Fruit fly (Drosophila melanogaster) whole organism, embryonic: ENCODE data around the gene CG8379.

Source experiments
- BEAF-32 ChIP-seq: fragments of 200-800 bp; sonication (Bioruptor generic); optimal IDR thresholded peaks from 3 replicates; lab custom pipeline; 2017; ENCODE audit warnings: missing biosample characterization, missing genetic modification characterization, mild to moderate bottlenecking, moderate library complexity, missing genetic modification reagents
- BtbVII ChIP-seq: fragments of 200-800 bp; sonication (Bioruptor generic); optimal IDR thresholded peaks from 3 replicates; lab custom pipeline; 2017; ENCODE audit warnings: missing biosample characterization, mild to moderate bottlenecking, missing genetic modification characterization
- CG10274 ChIP-seq: fragments of 200-800 bp; sonication (Bioruptor generic); optimal IDR thresholded peaks from 3 replicates; lab custom pipeline; 2017; ENCODE audit warnings: missing biosample characterization, mild to moderate bottlenecking, missing genetic modification characterization
- CG10462 ChIP-seq: fragments of 200-800 bp; sonication (Bioruptor generic); optimal IDR thresholded peaks from 2 replicates; lab custom pipeline; 2016; ENCODE audit warnings: missing biosample characterization, missing genetic modification characterization
- CG10654 ChIP-seq: fragments of 200-800 bp; sonication (Bioruptor generic); optimal IDR thresholded peaks from 2 replicates; lab custom pipeline; 2016; ENCODE audit warnings: missing biosample characterization, missing genetic modification characterization
- CG11247 ChIP-seq: fragments of 200-800 bp; sonication (Bioruptor generic); IDR thresholded peaks from 2 replicates; pipeline ENCODE4 v1.3.6; 2022; ENCODE audit warnings: missing biosample characterization, missing genetic modification characterization
- CG12071 ChIP-seq: fragments of 200-800 bp; sonication (Bioruptor generic); optimal IDR thresholded peaks from 3 replicates; lab custom pipeline; 2018; ENCODE audit warnings: missing biosample characterization, mild to moderate bottlenecking, missing genetic modification characterization
- CG12744 ChIP-seq: fragments of 200-800 bp; sonication (Bioruptor generic); optimal IDR thresholded peaks from 2 replicates; lab custom pipeline; 2016; ENCODE audit warnings: missing biosample characterization, missing genetic modification characterization
- CG15514 ChIP-seq: fragments of 200-800 bp; sonication (Bioruptor generic); optimal IDR thresholded peaks from 3 replicates; lab custom pipeline; 2017; ENCODE audit warnings: missing biosample characterization, missing genetic modification characterization, mild to moderate bottlenecking, moderate library complexity, missing genetic modification reagents
- CG1602 ChIP-seq: fragments of 200-800 bp; sonication (Bioruptor generic); optimal IDR thresholded peaks from 3 replicates; lab custom pipeline; 2016; ENCODE audit warnings: missing biosample characterization, missing genetic modification characterization
- CG16863 ChIP-seq: fragments of 200-800 bp; sonication (Bioruptor generic); optimal IDR thresholded peaks from 3 replicates; lab custom pipeline; 2016; ENCODE audit warnings: missing biosample characterization, missing genetic modification characterization
- CG17328 ChIP-seq: fragments of 200-800 bp; sonication (Bioruptor generic); IDR thresholded peaks from 2 replicates; pipeline ENCODE4 v1.3.6; 2022; ENCODE audit warnings: missing biosample characterization, missing genetic modification characterization
- CG17568 ChIP-seq: fragments of 200-800 bp; sonication (Bioruptor generic); optimal IDR thresholded peaks from 2 replicates; lab custom pipeline; 2018; ENCODE audit warnings: missing biosample characterization, mild to moderate bottlenecking, missing genetic modification characterization, moderate library complexity
- CG3065 ChIP-seq: fragments of 200-800 bp; sonication (Bioruptor generic); optimal IDR thresholded peaks from 2 replicates; lab custom pipeline; 2016; ENCODE audit warnings: missing biosample characterization, missing genetic modification characterization
- CG3163 ChIP-seq: fragments of 200-800 bp; sonication (Bioruptor generic); optimal IDR thresholded peaks from 3 replicates; lab custom pipeline; 2016; ENCODE audit warnings: missing biosample characterization, missing genetic modification characterization
- CG33213 ChIP-seq: fragments of 200-800 bp; sonication (Bioruptor generic); optimal IDR thresholded peaks from 3 replicates; lab custom pipeline; 2016; ENCODE audit warnings: missing biosample characterization, missing genetic modification characterization
- CG34422 ChIP-seq: fragments of 200-800 bp; sonication (Bioruptor generic); IDR thresholded peaks from 3 replicates; pipeline ENCODE4 v1.3.6; 2022; ENCODE audit warnings: missing biosample characterization, missing genetic modification characterization
- CG3726 ChIP-seq: fragments of 200-800 bp; sonication (Bioruptor generic); IDR thresholded peaks from 3 replicates; pipeline ENCODE4, ENCODE4 v1.3.6; 2022; ENCODE audit warnings: missing biosample characterization, missing genetic modification characterization
- CG7357 ChIP-seq: fragments of 200-800 bp; sonication (Bioruptor generic); IDR thresholded peaks from 3 replicates; pipeline ENCODE4 v1.3.6; 2022; ENCODE audit warnings: missing biosample characterization, missing genetic modification characterization
- CG8388 ChIP-seq: fragments of 200-800 bp; sonication (Bioruptor generic); optimal IDR thresholded peaks from 2 replicates; lab custom pipeline; 2019; ENCODE audit warnings: missing biosample characterization, mild to moderate bottlenecking, missing genetic modification characterization, moderate library complexity
- CHES-1-like ChIP-seq: fragments of 200-800 bp; sonication (Bioruptor generic); optimal IDR thresholded peaks from 2 replicates; lab custom pipeline; 2016; ENCODE audit warnings: missing biosample characterization, missing genetic modification characterization
- CoRest ChIP-seq: fragments of 200-800 bp; sonication (Bioruptor generic); optimal IDR thresholded peaks from 3 replicates; lab custom pipeline; 2018; ENCODE audit warnings: missing biosample characterization, mild to moderate bottlenecking, missing genetic modification characterization, moderate library complexity
- H2.0 ChIP-seq: fragments of 200-800 bp; sonication (Bioruptor generic); IDR thresholded peaks from 2 replicates; pipeline ENCODE4 v1.3.6; 2022; ENCODE audit warnings: missing biosample characterization, missing genetic modification characterization
- HLH4C ChIP-seq: fragments of 200-800 bp; sonication (Bioruptor generic); IDR thresholded peaks from 3 replicates; pipeline ENCODE4 v1.3.6; 2022; ENCODE audit warnings: missing biosample characterization, missing genetic modification characterization; ENCODE audit not compliant: partially characterized antibody
- Hr3 ChIP-seq: fragments of 200-800 bp; sonication (Bioruptor generic); optimal IDR thresholded peaks from 3 replicates; lab custom pipeline; 2016; ENCODE audit warnings: missing biosample characterization, missing genetic modification characterization
- Meics ChIP-seq: fragments of 200-800 bp; sonication (Bioruptor generic); optimal IDR thresholded peaks from 2 replicates; lab custom pipeline; 2017; ENCODE audit warnings: missing biosample characterization, mild to moderate bottlenecking, missing genetic modification characterization
- NFAT ChIP-seq: fragments of 200-800 bp; sonication (Bioruptor generic); IDR thresholded peaks from 2 replicates; pipeline ENCODE4 v1.3.6; 2022; ENCODE audit warnings: missing biosample characterization, missing genetic modification characterization
- Six4 ChIP-seq: fragments of 200-800 bp; sonication (Bioruptor generic); optimal IDR thresholded peaks from 2 replicates; lab custom pipeline; 2016; ENCODE audit warnings: missing biosample characterization, missing genetic modification characterization
- Stat92E ChIP-seq, 3 experiments: fragments of >200 bp in 2 of 3; fragments of 200-800 bp in 1 of 3; sonication (Bioruptor generic) in 1 of 3; optimal IDR thresholded peaks; 2 replicates each; lab custom pipeline; 2017 to 2019; ENCODE audit warnings: missing biosample characterization in 3 of 3, missing genetic modification characterization in 3 of 3, mild to moderate bottlenecking in 1 of 3, moderate library complexity in 1 of 3
- amos ChIP-seq: fragments of 200-800 bp; sonication (Bioruptor generic); IDR thresholded peaks from 2 replicates; pipeline ENCODE4 v1.3.6; 2022; ENCODE audit warnings: missing biosample characterization, missing genetic modification characterization; ENCODE audit not compliant: partially characterized antibody
- br ChIP-seq: fragments of >200 bp; optimal IDR thresholded peaks from 2 replicates; lab custom pipeline; 2017
- en ChIP-seq: fragments of 200-800 bp; sonication (Bioruptor generic); optimal IDR thresholded peaks from 2 replicates; lab custom pipeline; 2016; ENCODE audit warnings: missing biosample characterization, missing genetic modification characterization
- fd3F ChIP-seq: fragments of 200-800 bp; sonication (Bioruptor generic); optimal IDR thresholded peaks from 2 replicates; lab custom pipeline; 2018; ENCODE audit warnings: missing biosample characterization, mild to moderate bottlenecking, missing genetic modification characterization, moderate library complexity
- gcm ChIP-seq: fragments of 200-800 bp; sonication (Bioruptor generic); optimal IDR thresholded peaks from 2 replicates; lab custom pipeline; 2019; ENCODE audit warnings: missing biosample characterization, mild to moderate bottlenecking, missing genetic modification characterization, moderate library complexity
- grn ChIP-seq: fragments of 200-800 bp; sonication (Bioruptor generic); optimal IDR thresholded peaks from 3 replicates; lab custom pipeline; 2017; ENCODE audit warnings: missing biosample characterization, missing genetic modification characterization
- gsb-n ChIP-seq: fragments of 200-800 bp; sonication (Bioruptor generic); optimal IDR thresholded peaks from 3 replicates; lab custom pipeline; 2018; ENCODE audit warnings: missing biosample characterization, mild to moderate bottlenecking, missing genetic modification characterization
- hkb ChIP-seq, 2 experiments: fragments of 200-800 bp in 1 of 2; fragments of >200 bp in 1 of 2; sonication (Bioruptor generic) in 1 of 2; IDR thresholded peaks in 1 of 2; optimal IDR thresholded peaks in 1 of 2; 2 replicates each; pipeline versions ENCODE4 v1.3.6 to Lab custom; 2017 to 2022; ENCODE audit warnings: missing biosample characterization in 1 of 2, missing genetic modification characterization in 1 of 2
- kay ChIP-seq: fragments of 200-800 bp; sonication (Bioruptor generic); optimal IDR thresholded peaks from 2 replicates; lab custom pipeline; 2016; ENCODE audit warnings: missing biosample characterization, missing genetic modification characterization
- lbe ChIP-seq: fragments of 200-800 bp; sonication (Bioruptor generic); optimal IDR thresholded peaks from 2 replicates; lab custom pipeline; 2016; ENCODE audit warnings: missing biosample characterization, mild to moderate bottlenecking, missing genetic modification characterization
- lmd ChIP-seq: fragments of 200-800 bp; sonication (Bioruptor generic); IDR thresholded peaks from 2 replicates; pipeline ENCODE4 v1.3.6; 2022; ENCODE audit warnings: missing biosample characterization, missing genetic modification characterization
- lov ChIP-seq, 2 experiments: fragments of 200-800 bp in 1 of 2; fragments of >200 bp in 1 of 2; sonication (Bioruptor generic) in 1 of 2; IDR thresholded peaks in 1 of 2; optimal IDR thresholded peaks in 1 of 2; 2 replicates in 1 of 2; 3 replicates in 1 of 2; pipeline versions ENCODE4 v1.3.6 to Lab custom; 2017 to 2022; ENCODE audit warnings: missing biosample characterization in 1 of 2, missing genetic modification characterization in 1 of 2
- nerfin-2 ChIP-seq: fragments of 200-800 bp; sonication (Bioruptor generic); IDR thresholded peaks from 2 replicates; pipeline ENCODE4 v1.3.6; 2022; ENCODE audit warnings: missing biosample characterization, missing genetic modification characterization; ENCODE audit not compliant: partially characterized antibody
- odd ChIP-seq: fragments of 200-800 bp; sonication (Bioruptor generic); optimal IDR thresholded peaks from 2 replicates; lab custom pipeline; 2017; ENCODE audit warnings: missing biosample characterization, mild to moderate bottlenecking, missing genetic modification characterization
- pnt ChIP-seq: fragments of 200-800 bp; sonication (Bioruptor generic); optimal IDR thresholded peaks from 3 replicates; lab custom pipeline; 2016; ENCODE audit warnings: missing biosample characterization, missing genetic modification characterization
- ranshi ChIP-seq: fragments of 200-800 bp; sonication (Bioruptor generic); IDR thresholded peaks from 2 replicates; pipeline ENCODE4 v1.3.6; 2022; ENCODE audit warnings: missing biosample characterization, missing genetic modification characterization
- scrt ChIP-seq: fragments of 200-800 bp; sonication (Bioruptor generic); optimal IDR thresholded peaks from 2 replicates; lab custom pipeline; 2018; ENCODE audit warnings: missing biosample characterization, mild to moderate bottlenecking, missing genetic modification characterization, moderate library complexity
- slbo ChIP-seq: fragments of 200-800 bp; sonication (Bioruptor generic); IDR thresholded peaks from 2 replicates; pipeline ENCODE4 v1.3.6; 2022; ENCODE audit warnings: missing biosample characterization, missing genetic modification characterization
- ssp ChIP-seq: fragments of 200-800 bp; sonication (Bioruptor generic); IDR thresholded peaks from 2 replicates; pipeline ENCODE4 v1.3.6; 2022; ENCODE audit warnings: missing biosample characterization, missing genetic modification characterization
- stc ChIP-seq: fragments of 200-800 bp; sonication (Bioruptor generic); IDR thresholded peaks from 2 replicates; pipeline ENCODE4 v1.3.6; 2022; ENCODE audit warnings: missing biosample characterization, missing genetic modification characterization

CG8379 gene

DNA sequence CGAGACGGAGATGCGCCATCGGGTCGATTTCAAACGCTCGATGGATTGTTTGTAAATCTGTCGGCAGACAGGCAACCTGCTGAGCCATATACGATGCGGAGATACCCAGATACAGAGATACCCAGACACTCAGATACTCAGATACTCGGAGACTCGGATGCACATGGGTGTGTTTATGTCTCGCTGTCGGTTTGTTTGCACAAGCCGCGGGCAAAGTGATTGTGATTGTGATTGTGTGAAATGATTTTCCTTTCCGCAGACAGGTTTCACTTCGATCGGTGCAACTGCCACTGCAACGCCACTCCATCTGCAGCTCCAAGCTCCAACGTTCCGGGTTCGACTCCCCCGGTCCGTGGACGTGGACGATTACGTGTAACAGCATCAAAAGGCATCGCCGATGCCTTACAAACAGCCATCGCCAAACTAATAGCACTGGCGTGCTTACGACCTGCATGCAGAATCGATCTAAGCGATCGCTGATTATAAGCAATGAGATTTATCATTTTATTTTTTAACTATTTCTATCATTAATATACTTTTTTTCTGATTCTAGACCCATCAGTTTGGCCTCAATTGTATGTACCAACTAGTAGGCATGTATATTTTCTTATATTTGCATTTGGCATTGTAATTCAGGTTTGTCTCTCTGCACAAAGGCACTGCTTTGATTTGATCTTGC is 35.4 kb upstream of the CG8379 start (continued):
- peak; percentile 37 for TF ChIP-seq CG8388 (GFP tag; lab: Kevin White, UChicago)
- no peak for TF ChIP-seq CG12744 (GFP tag; lab: Kevin White, UChicago)
- TF ChIP-seq Stat92E (GFP tag; optimal IDR thresholded peaks at IDR 0.05; lab: Kevin White, UChicago): no peak
- no peak for TF ChIP-seq CG3065 (GFP tag; lab: Kevin White, UChicago)
- TF ChIP-seq CG17568: no peak
- peak; percentile 72 for TF ChIP-seq H2.0 (GFP tag; lab: Robert Waterston, UW)
- TF ChIP-seq CG3163 (GFP tag; lab: Kevin White, UChicago): no peak
- TF ChIP-seq CG7357 (GFP tag; lab: Robert Waterston, UW): no peak
- TF ChIP-seq Meics (GFP tag; lab: Kevin White, UChicago): no peak
- TF ChIP-seq NFAT (GFP tag; lab: Robert Waterston, UW): 0 out of 2 replicates have a peak, but pooled peaks have one; percentile 5
- TF ChIP-seq lmd (GFP tag; lab: Robert Waterston, UW): peak; percentile 71
- TF ChIP-seq grn (GFP tag; lab: Kevin White, UChicago): peak; percentile 25
- no peak for TF ChIP-seq HLH4C (GFP tag; lab: Robert Waterston, UW)
- TF ChIP-seq hkb (optimal IDR thresholded peaks at IDR 0.05; lab: Kevin White, UChicago): no peak
- peak; percentile 79 for TF ChIP-seq hkb (GFP tag; IDR thresholded peaks at IDR 0.05; lab: Robert Waterston, UW)
- no peak for TF ChIP-seq br (lab: Kevin White, UChicago)
- no peak for TF ChIP-seq slbo (GFP tag; lab: Robert Waterston, UW)
- peak; percentile 67 for TF ChIP-seq CG17328 (GFP tag; lab: Robert Waterston, UW)
- no peak for TF ChIP-seq scrt
- no peak for TF ChIP-seq CG10274 (GFP tag; lab: Kevin White, UChicago)
- TF ChIP-seq gcm (GFP tag; lab: Kevin White, UChicago): peak; percentile 8
- TF ChIP-seq lov (optimal IDR thresholded peaks at IDR 0.05; lab: Kevin White, UChicago): no peak
- no peak for TF ChIP-seq lov (GFP tag; IDR thresholded peaks at IDR 0.05; lab: Robert Waterston, UW)
- no peak for TF ChIP-seq BEAF-32 (GFP tag; lab: Kevin White, UChicago)
- TF ChIP-seq odd (GFP tag; lab: Kevin White, UChicago): no peak
- peak; percentile 2 for TF ChIP-seq gsb-n (tag; lab: Kevin White, UChicago)
- peak; percentile 82 for TF ChIP-seq stc
- peak; percentile 54; the same call in 1 of the 2 replicates for TF ChIP-seq ssp (GFP tag; lab: Robert Waterston, UW)
- no peak for TF ChIP-seq CG33213
- no peak for TF ChIP-seq fd3F
- peak; percentile 64 for TF ChIP-seq CG11247 (GFP tag; lab: Robert Waterston, UW)
- no peak for TF ChIP-seq amos (GFP tag; lab: Robert Waterston, UW)
- TF ChIP-seq lbe (GFP tag; lab: Kevin White, UChicago): no peak
- TF ChIP-seq Six4 (GFP tag; lab: Kevin White, UChicago): peak; percentile 31
- TF ChIP-seq nerfin-2: no peak
- TF ChIP-seq pnt (GFP tag; lab: Kevin White, UChicago): no peak
- TF ChIP-seq CG34422 (GFP tag; lab: Robert Waterston, UW): 0 out of 3 replicates have a peak, but pooled peaks have one; percentile 25
- peak; percentile 29 for TF ChIP-seq CG10654 (GFP tag; lab: Kevin White, UChicago)
- 0 out of 3 replicates have a peak, but pooled peaks have one; percentile 59 for TF ChIP-seq CG3726 (GFP tag; lab: Robert Waterston, UW)
- peak; percentile 21 for TF ChIP-seq CoRest (tag; lab: Kevin White, UChicago)
- no peak for TF ChIP-seq CG10462 (GFP tag; lab: Kevin White, UChicago)
- no peak for TF ChIP-seq kay (GFP tag; lab: Kevin White, UChicago)
- no peak for TF ChIP-seq CG12071 (GFP tag; lab: Kevin White, UChicago)
- peak; percentile 43 for TF ChIP-seq CG1602 (GFP tag; lab: Kevin White, UChicago)
- TF ChIP-seq ranshi (GFP tag; lab: Robert Waterston, UW): peak; percentile 57
- no peak for TF ChIP-seq CHES-1-like (GFP tag; lab: Kevin White, UChicago)
- no peak for TF ChIP-seq en (GFP tag; lab: Kevin White, UChicago)
- peak; percentile 11 for TF ChIP-seq BtbVII
- no peak for TF ChIP-seq CG16863 (GFP tag; lab: Kevin White, UChicago)
- TF ChIP-seq CG15514 (GFP tag; lab: Kevin White, UChicago): no peak
- peak; percentile 34 for TF ChIP-seq Hr3 (GFP tag; lab: Kevin White, UChicago)
